Worm (Caenorhabditis elegans): ENCODE data around the gene gst-41.

The gst-41 gene

DNA sequence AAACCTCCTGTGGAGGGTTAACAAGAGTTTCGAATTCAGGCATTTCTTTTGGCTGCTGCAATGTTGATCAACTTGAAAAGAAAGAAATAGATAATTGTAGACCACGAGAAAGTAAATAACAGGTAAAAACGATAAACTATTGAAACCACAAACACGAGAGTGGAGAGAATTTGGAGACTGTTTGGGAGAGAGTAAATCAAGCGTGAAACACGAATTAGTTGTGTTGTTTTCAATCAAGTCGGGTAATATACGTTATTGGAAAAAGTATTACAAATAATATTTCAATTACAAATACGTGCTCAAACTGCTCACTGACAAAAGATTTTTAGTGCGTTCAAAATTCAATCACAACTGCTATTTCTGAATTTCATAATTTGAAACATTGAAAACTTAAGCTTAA, 18.1 kb downstream of the gst-41 start, which contains the start of gene C03G6.17:
Gene C03G6.17, minus strand, starts transcription at position 101 of the 400 bp plus-strand sequence.
- no peak for TF ChIP-seq Y53G8AR.9 (GFP tag; conservative IDR thresholded peaks at IDR 0.05)
- TF ChIP-seq aptf-2 (GFP tag; conservative IDR thresholded peaks at IDR 0.05), result no peak
- TF ChIP-seq hlh-12 (tag; optimal IDR thresholded peaks at IDR 0.05), result no peak
- TF ChIP-seq F49E8.2 (tag; optimal IDR thresholded peaks at IDR 0.05; ENCODE audit: insufficient read depth), result no peak
- TF ChIP-seq F37B4.10 (GFP tag; IDR thresholded peaks at IDR 0.05), result no peak
- TF ChIP-seq ZK185.1 (tag; optimal IDR thresholded peaks at IDR 0.05; ENCODE audit: poor library complexity, severe bottlenecking), result no peak
- no peak for TF ChIP-seq lir-1 (GFP tag; conservative IDR thresholded peaks at IDR 0.05)
- TF ChIP-seq F23B12.7 (tag; optimal IDR thresholded peaks at IDR 0.05; ENCODE audit: insufficient read depth), result no peak
- TF ChIP-seq nhr-179 (tag; optimal IDR thresholded peaks at IDR 0.05), result no peak
- no peak for TF ChIP-seq akir-1 (GFP tag; optimal IDR thresholded peaks at IDR 0.05)
- no peak for TF ChIP-seq B0019.2 (GFP tag; conservative IDR thresholded peaks at IDR 0.05)
- TF ChIP-seq Y53F4B.3 (GFP tag; IDR thresholded peaks at IDR 0.05), result no peak
- TF ChIP-seq ceh-100 (GFP tag; IDR thresholded peaks at IDR 0.05), result no peak
- no peak for TF ChIP-seq Y79H2A.3 (GFP tag; conservative IDR thresholded peaks at IDR 0.05)
- TF ChIP-seq ceh-58 (GFP tag; IDR thresholded peaks at IDR 0.05), result no peak
- TF ChIP-seq xnd-1 (tag; optimal IDR thresholded peaks at IDR 0.05), result no peak
- no peak for TF ChIP-seq bed-1 (GFP tag; IDR thresholded peaks at IDR 0.05)
- TF ChIP-seq ceh-91 (GFP tag; IDR thresholded peaks at IDR 0.05), result no peak
- TF ChIP-seq cebp-2 (GFP tag; IDR thresholded peaks at IDR 0.05), result no peak
- no peak for TF ChIP-seq pbrm-1 (GFP tag; IDR thresholded peaks at IDR 0.05)

DNA sequence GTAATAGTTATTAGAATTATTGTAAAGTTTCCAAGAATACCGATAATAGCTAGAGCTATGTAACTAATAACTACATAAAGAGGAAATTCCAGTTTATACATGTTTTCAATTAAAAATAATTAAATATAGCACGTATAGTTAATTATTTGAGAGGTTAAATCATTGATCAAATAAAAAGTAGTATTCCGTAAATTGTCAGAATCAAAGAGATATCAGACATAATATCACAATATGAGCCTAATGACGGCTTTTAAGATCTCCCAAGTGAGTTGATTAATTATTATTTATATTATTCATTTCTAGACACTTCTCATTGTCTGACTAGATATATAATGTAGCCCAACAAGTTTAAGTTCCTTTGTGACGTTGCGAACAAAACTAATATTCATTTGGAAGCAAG, 19.7 kb downstream of the gst-41 start, which contains the start of gene srsx-24:
Gene srsx-24, minus strand, starts transcription at position 101 of the 400 bp plus-strand sequence.
- no peak for TF ChIP-seq ztf-22 (GFP tag; optimal IDR thresholded peaks at IDR 0.05)
- TF ChIP-seq egl-18 (GFP tag; IDR thresholded peaks at IDR 0.05), result no peak
- TF ChIP-seq lin-54 (GFP tag; optimal IDR thresholded peaks at IDR 0.05), result no peak
- no peak for TF ChIP-seq egrh-3 (GFP tag; IDR thresholded peaks at IDR 0.05)
- no peak for TF ChIP-seq Y67H2A.10 (GFP tag; conservative IDR thresholded peaks at IDR 0.05)
- no peak for TF ChIP-seq nfyb-1 (GFP tag; IDR thresholded peaks at IDR 0.05)
- TF ChIP-seq ama-1 (optimal IDR thresholded peaks at IDR 0.05), result no peak
- no peak for TF ChIP-seq ama-1 (GFP tag; optimal IDR thresholded peaks at IDR 0.05)
- no peak for TF ChIP-seq T07F8.4 (tag; optimal IDR thresholded peaks at IDR 0.05)
- TF ChIP-seq F22D6.2 (tag; optimal IDR thresholded peaks at IDR 0.05), result no peak
- TF ChIP-seq unc-62 (GFP tag; optimal IDR thresholded peaks at IDR 0.05), result no peak
- no peak for TF ChIP-seq attf-3 (GFP tag; conservative IDR thresholded peaks at IDR 0.05)
- no peak for TF ChIP-seq K11D2.4 (GFP tag; IDR thresholded peaks at IDR 0.05)
- no peak for TF ChIP-seq nhr-27 (tag; optimal IDR thresholded peaks at IDR 0.05)
- no peak for TF ChIP-seq aptf-2 (GFP tag; conservative IDR thresholded peaks at IDR 0.05)
- TF ChIP-seq athp-1 (tag; optimal IDR thresholded peaks at IDR 0.05), result no peak
- no peak for TF ChIP-seq unc-130 (GFP tag; optimal IDR thresholded peaks at IDR 0.05)

DNA sequence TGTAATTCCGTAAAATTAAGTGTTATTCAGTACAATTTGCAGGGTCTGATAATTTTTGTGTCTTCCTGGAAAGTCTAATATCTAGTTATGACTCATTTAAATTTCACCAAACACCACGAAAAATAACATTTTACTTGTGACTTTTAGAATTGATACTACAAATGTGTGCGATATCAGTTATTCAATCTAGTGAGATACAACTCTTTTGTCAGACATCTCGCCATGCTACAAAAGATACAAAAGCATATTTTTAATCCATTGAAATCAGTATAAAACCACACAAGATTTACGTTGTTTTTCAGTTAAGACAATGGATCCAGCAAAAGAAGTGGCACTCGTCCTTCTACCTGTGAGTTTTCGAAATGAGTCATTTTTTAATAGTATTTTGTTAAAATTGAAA, 25.0 kb downstream of the gst-41 start, which contains the start of gene srx-56:
Gene srx-56, plus strand, starts transcription at position 301 of the 400 bp plus-strand sequence.
- TF ChIP-seq madf-3 (GFP tag; IDR thresholded peaks at IDR 0.05) (no peak), repo-1 (tag; optimal IDR thresholded peaks at IDR 0.05) (no peak), Y67H2A.10 (GFP tag; conservative IDR thresholded peaks at IDR 0.05) (no peak), athp-1 (tag; optimal IDR thresholded peaks at IDR 0.05) (no peak), ceh-58 (GFP tag; IDR thresholded peaks at IDR 0.05) (no peak), nhr-27 (tag; optimal IDR thresholded peaks at IDR 0.05) (no peak), D2030.7 (GFP tag; IDR thresholded peaks at IDR 0.05) (no peak), F57C9.4 (tag; optimal IDR thresholded peaks at IDR 0.05) (no peak)
